Fruit fly (Drosophila melanogaster) whole organism, embryonic: ENCODE results near the gene lectin-24Db.

Source experiments
- Aef1 ChIP-seq: fragments of 200-800 bp; sonication (Bioruptor generic); IDR thresholded peaks from 3 replicates; pipeline ENCODE4 v1.3.6; 2022; ENCODE audit warnings: missing biosample characterization, missing genetic modification characterization
- Antp ChIP-seq: fragments of 200-800 bp; sonication (Bioruptor generic); optimal IDR thresholded peaks from 3 replicates; lab custom pipeline; 2016; ENCODE audit warnings: missing biosample characterization, missing genetic modification characterization
- Atf6 ChIP-seq: fragments of 200-800 bp; sonication (Bioruptor generic); IDR thresholded peaks from 2 replicates; pipeline ENCODE4 v1.3.6; 2022; ENCODE audit warnings: missing biosample characterization, missing genetic modification characterization
- B-H2 ChIP-seq: fragments of 200-800 bp; sonication (Bioruptor generic); optimal IDR thresholded peaks from 2 replicates; lab custom pipeline; 2018; ENCODE audit warnings: missing biosample characterization, mild to moderate bottlenecking, missing genetic modification characterization
- C15 ChIP-seq: fragments of 200-800 bp; sonication (Bioruptor generic); IDR thresholded peaks from 3 replicates; pipeline ENCODE4 v1.3.6; 2022; ENCODE audit warnings: missing biosample characterization, missing genetic modification characterization
- CG10321 ChIP-seq: fragments of 200-800 bp; sonication (Bioruptor generic); IDR thresholded peaks from 2 replicates; pipeline ENCODE4 v1.3.6; 2022; ENCODE audit warnings: missing biosample characterization, missing genetic modification characterization
- CG10366 ChIP-seq: fragments of 200-800 bp; sonication (Bioruptor generic); IDR thresholded peaks from 2 replicates; pipeline ENCODE4 v1.3.6; 2022; ENCODE audit warnings: missing biosample characterization, missing genetic modification characterization
- CG10959 ChIP-seq: fragments of 200-800 bp; sonication (Bioruptor generic); IDR thresholded peaks from 2 replicates; pipeline ENCODE4 v1.3.6; 2022; ENCODE audit warnings: missing biosample characterization, missing genetic modification characterization
- CG11695 ChIP-seq: fragments of 200-800 bp; sonication (Bioruptor generic); IDR thresholded peaks from 3 replicates; pipeline ENCODE4 v1.3.6; 2022; ENCODE audit warnings: missing biosample characterization, missing genetic modification characterization
- CG13123 ChIP-seq: fragments of 200-800 bp; sonication (Bioruptor generic); optimal IDR thresholded peaks from 2 replicates; lab custom pipeline; 2016; ENCODE audit warnings: missing biosample characterization, missing genetic modification characterization
- CG13296 ChIP-seq: fragments of 200-800 bp; sonication (Bioruptor generic); optimal IDR thresholded peaks from 3 replicates; lab custom pipeline; 2018; ENCODE audit warnings: missing biosample characterization, mild to moderate bottlenecking, missing genetic modification characterization
- CG17328 ChIP-seq: fragments of 200-800 bp; sonication (Bioruptor generic); IDR thresholded peaks from 2 replicates; pipeline ENCODE4 v1.3.6; 2022; ENCODE audit warnings: missing biosample characterization, missing genetic modification characterization
- CG17359 ChIP-seq: fragments of 200-800 bp; sonication (Bioruptor generic); optimal IDR thresholded peaks from 3 replicates; lab custom pipeline; 2018; ENCODE audit warnings: missing biosample characterization, mild to moderate bottlenecking, missing genetic modification characterization, moderate library complexity
- CG17829 ChIP-seq: fragments of 200-800 bp; optimal IDR thresholded peaks from 2 replicates; lab custom pipeline; 2019; ENCODE audit warnings: missing biosample characterization, mild to moderate bottlenecking, missing genetic modification characterization, moderate library complexity
- CG30431 ChIP-seq: fragments of 200-800 bp; sonication (Bioruptor generic); optimal IDR thresholded peaks from 2 replicates; lab custom pipeline; 2017; ENCODE audit warnings: missing biosample characterization, missing genetic modification characterization
- CG34376 ChIP-seq: fragments of 200-800 bp; sonication (Bioruptor generic); optimal IDR thresholded peaks from 2 replicates; lab custom pipeline; 2018; ENCODE audit warnings: missing biosample characterization, mild to moderate bottlenecking, missing genetic modification characterization
- CG4360 ChIP-seq: fragments of 200-800 bp; sonication (Bioruptor generic); IDR thresholded peaks from 2 replicates; pipeline ENCODE4 v1.3.6; 2022; ENCODE audit warnings: missing biosample characterization, missing genetic modification characterization
- CG4617 ChIP-seq: fragments of 200-800 bp; sonication (Bioruptor generic); optimal IDR thresholded peaks from 3 replicates; lab custom pipeline; 2016; ENCODE audit warnings: missing biosample characterization, missing genetic modification characterization, borderline replicate concordance
- CG4730 ChIP-seq: fragments of 200-800 bp; sonication (Bioruptor generic); IDR thresholded peaks from 2 replicates; pipeline ENCODE4 v1.3.6; 2022; ENCODE audit warnings: missing biosample characterization, missing genetic modification characterization
- CG6689 ChIP-seq: fragments of 200-800 bp; sonication (Bioruptor generic); IDR thresholded peaks from 2 replicates; pipeline ENCODE4 v1.3.6; 2022; ENCODE audit warnings: missing biosample characterization, missing genetic modification characterization
- CG9437 ChIP-seq: fragments of 200-800 bp; sonication (Bioruptor generic); optimal IDR thresholded peaks from 2 replicates; lab custom pipeline; 2018; ENCODE audit warnings: missing biosample characterization, mild to moderate bottlenecking, missing genetic modification characterization
- Chrac-16 ChIP-seq: fragments of 200-800 bp; sonication (Bioruptor generic); optimal IDR thresholded peaks from 3 replicates; lab custom pipeline; 2016; ENCODE audit warnings: missing biosample characterization, missing genetic modification characterization
- Doc3 ChIP-seq: fragments of 200-800 bp; sonication (Bioruptor generic); IDR thresholded peaks from 3 replicates; pipeline ENCODE4 v1.3.6; 2022; ENCODE audit warnings: missing biosample characterization, missing genetic modification characterization; ENCODE audit not compliant: partially characterized antibody
- HmgZ ChIP-seq: fragments of 200-800 bp; sonication (Bioruptor generic); optimal IDR thresholded peaks from 2 replicates; lab custom pipeline; 2018; ENCODE audit warnings: missing biosample characterization, mild to moderate bottlenecking, missing genetic modification characterization
- NK7.1 ChIP-seq: fragments of 200-800 bp; sonication (Bioruptor generic); optimal IDR thresholded peaks from 3 replicates; lab custom pipeline; 2016; ENCODE audit warnings: missing biosample characterization, missing genetic modification characterization
- Pdp1 ChIP-seq, 2 experiments: fragments of 200-800 bp; sonication (Bioruptor generic); optimal IDR thresholded peaks; 3 replicates each; lab custom pipeline; 2016; ENCODE audit warnings: missing biosample characterization in 2 of 2, missing genetic modification characterization in 2 of 2, mild to moderate bottlenecking in 1 of 2, moderate library complexity in 1 of 2
- Poxn ChIP-seq: fragments of 200-800 bp; sonication (Bioruptor generic); IDR thresholded peaks from 2 replicates; pipeline ENCODE4 v1.3.6; 2022; ENCODE audit warnings: missing biosample characterization, missing genetic modification characterization
- Six4 ChIP-seq: fragments of 200-800 bp; sonication (Bioruptor generic); optimal IDR thresholded peaks from 2 replicates; lab custom pipeline; 2016; ENCODE audit warnings: missing biosample characterization, missing genetic modification characterization
- Sry-β ChIP-seq: fragments of 200-800 bp; sonication (Bioruptor generic); optimal IDR thresholded peaks from 2 replicates; lab custom pipeline; 2018; ENCODE audit warnings: missing biosample characterization, mild to moderate bottlenecking, missing genetic modification characterization, moderate library complexity
- cg ChIP-seq: fragments of 200-800 bp; sonication (Bioruptor generic); optimal IDR thresholded peaks from 3 replicates; lab custom pipeline; 2019; ENCODE audit warnings: missing biosample characterization, mild to moderate bottlenecking, missing genetic modification characterization, moderate library complexity
- chif ChIP-seq, 2 experiments: fragments of 200-800 bp; sonication (Bioruptor generic); optimal IDR thresholded peaks; 3 replicates each; lab custom pipeline; 2016; ENCODE audit warnings: missing biosample characterization in 2 of 2, missing genetic modification characterization in 2 of 2
- chm ChIP-seq: fragments of 200-800 bp; sonication (Bioruptor generic); IDR thresholded peaks from 2 replicates; pipeline ENCODE4 v1.3.6; 2022; ENCODE audit warnings: missing biosample characterization, missing genetic modification characterization
- crp ChIP-seq, 2 experiments: fragments of 200-800 bp; sonication (Bioruptor generic); optimal IDR thresholded peaks; 2 replicates in 1 of 2; 3 replicates in 1 of 2; lab custom pipeline; 2017; ENCODE audit warnings: missing biosample characterization in 2 of 2, missing genetic modification characterization in 2 of 2, mild to moderate bottlenecking in 1 of 2, moderate library complexity in 1 of 2
- dm ChIP-seq: fragments of 200-800 bp; sonication (Bioruptor generic); optimal IDR thresholded peaks from 3 replicates; lab custom pipeline; 2016; ENCODE audit warnings: missing biosample characterization, missing genetic modification characterization
- fd102C ChIP-seq: fragments of 200-800 bp; sonication (Bioruptor generic); optimal IDR thresholded peaks from 2 replicates; lab custom pipeline; 2018; ENCODE audit warnings: missing biosample characterization, mild to moderate bottlenecking, missing genetic modification characterization, moderate library complexity
- fd96Cb ChIP-seq: fragments of 200-800 bp; sonication (Bioruptor generic); optimal IDR thresholded peaks from 2 replicates; lab custom pipeline; 2018; ENCODE audit warnings: missing biosample characterization, mild to moderate bottlenecking, missing genetic modification characterization, moderate library complexity
- fru ChIP-seq: fragments of >200 bp; optimal IDR thresholded peaks from 2 replicates; lab custom pipeline; 2017
- gcm ChIP-seq: fragments of 200-800 bp; sonication (Bioruptor generic); optimal IDR thresholded peaks from 2 replicates; lab custom pipeline; 2019; ENCODE audit warnings: missing biosample characterization, mild to moderate bottlenecking, missing genetic modification characterization, moderate library complexity
- gem ChIP-seq: fragments of 200-800 bp; sonication (Bioruptor generic); optimal IDR thresholded peaks from 2 replicates; lab custom pipeline; 2019; ENCODE audit warnings: missing biosample characterization, mild to moderate bottlenecking, missing genetic modification characterization, moderate library complexity
- hbn ChIP-seq: fragments of 200-800 bp; sonication (Bioruptor generic); IDR thresholded peaks from 2 replicates; pipeline ENCODE4 v1.3.6; 2022; ENCODE audit warnings: missing biosample characterization, missing genetic modification characterization; ENCODE audit not compliant: partially characterized antibody
- jumu ChIP-seq: fragments of 200-800 bp; sonication (Bioruptor generic); optimal IDR thresholded peaks from 3 replicates; lab custom pipeline; 2016; ENCODE audit warnings: missing biosample characterization, missing genetic modification characterization
- kah ChIP-seq: fragments of 200-800 bp; sonication (Bioruptor generic); optimal IDR thresholded peaks from 2 replicates; lab custom pipeline; 2018; ENCODE audit warnings: missing biosample characterization, mild to moderate bottlenecking, missing genetic modification characterization
- nerfin-2 ChIP-seq: fragments of 200-800 bp; sonication (Bioruptor generic); IDR thresholded peaks from 2 replicates; pipeline ENCODE4 v1.3.6; 2022; ENCODE audit warnings: missing biosample characterization, missing genetic modification characterization; ENCODE audit not compliant: partially characterized antibody
- nmo ChIP-seq: fragments of 200-800 bp; sonication (Bioruptor generic); optimal IDR thresholded peaks from 2 replicates; lab custom pipeline; 2018; ENCODE audit warnings: missing biosample characterization, mild to moderate bottlenecking, missing genetic modification characterization, moderate library complexity
- pzg ChIP-seq: fragments of 200-800 bp; sonication (Bioruptor generic); optimal IDR thresholded peaks from 3 replicates; lab custom pipeline; 2018; ENCODE audit warnings: missing biosample characterization, mild to moderate bottlenecking, missing genetic modification characterization, moderate library complexity
- row ChIP-seq: fragments of 200-800 bp; sonication (Bioruptor generic); IDR thresholded peaks from 3 replicates; pipeline ENCODE4 v1.3.6; 2022; ENCODE audit warnings: missing biosample characterization, missing genetic modification characterization
- sd ChIP-seq: fragments of 200-800 bp; sonication (Bioruptor generic); optimal IDR thresholded peaks from 3 replicates; lab custom pipeline; 2018; ENCODE audit warnings: missing biosample characterization, mild to moderate bottlenecking, missing genetic modification characterization, moderate library complexity
- sim ChIP-seq: fragments of 200-800 bp; sonication (Bioruptor generic); IDR thresholded peaks from 2 replicates; pipeline ENCODE4 v1.3.6; 2022; ENCODE audit warnings: missing biosample characterization, missing genetic modification characterization
- sisA ChIP-seq: fragments of 200-800 bp; sonication (Bioruptor generic); IDR thresholded peaks from 2 replicates; pipeline ENCODE4 v1.3.6; 2022; ENCODE audit warnings: missing biosample characterization, missing genetic modification characterization
- zen ChIP-seq: fragments of 200-800 bp; sonication (Bioruptor generic); optimal IDR thresholded peaks from 3 replicates; lab custom pipeline; 2018; ENCODE audit warnings: missing biosample characterization, mild to moderate bottlenecking, missing genetic modification characterization, moderate library complexity

Gene lectin-24Db

DNA sequence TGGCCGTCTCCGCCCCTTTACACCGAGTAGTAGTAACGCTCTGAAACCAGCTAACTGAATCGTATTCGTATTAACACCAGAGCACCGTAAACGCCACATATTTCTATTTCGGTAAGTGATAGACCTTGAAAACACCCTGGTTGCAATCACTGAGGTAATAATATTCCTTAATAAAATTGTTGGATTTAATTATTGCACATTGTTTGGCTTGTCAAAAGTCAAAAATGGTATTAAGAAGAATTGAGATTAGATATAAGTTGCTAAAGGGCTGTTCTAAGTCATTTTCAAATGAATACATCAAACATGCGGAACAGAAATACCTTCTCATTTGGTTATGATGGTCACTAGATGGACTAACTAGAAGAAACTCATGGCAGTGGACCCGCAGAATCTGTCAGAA, 30.9 kb downstream of the lectin-24Db start (continued):
- TF ChIP-seq NK7.1, result no peak
- no peak for TF ChIP-seq Sry-β (GFP tag; lab: Kevin White, UChicago)
- TF ChIP-seq CG4730 (GFP tag; lab: Robert Waterston, UW), result 0 out of 2 replicates have a peak, but pooled peaks have one; percentile 24
- peak in 1 of 2 experiments; percentile 11 for TF ChIP-seq Pdp1 (GFP tag; optimal IDR thresholded peaks at IDR 0.05; lab: Kevin White, UChicago)
- TF ChIP-seq CG17829 (tag; lab: Kevin White, UChicago), result peak; percentile 32
- peak; percentile 12 for TF ChIP-seq fd96Cb
- no peak for TF ChIP-seq hbn (GFP tag; lab: Robert Waterston, UW)
- TF ChIP-seq fd102C (GFP tag; lab: Kevin White, UChicago), result no peak
- TF ChIP-seq CG17328, result 0 out of 2 replicates have a peak, but pooled peaks have one; percentile 22
- no peak for TF ChIP-seq fru (lab: Kevin White, UChicago)
- 0 out of 2 replicates have a peak, but pooled peaks have one; percentile 18 for TF ChIP-seq Atf6
- no peak for TF ChIP-seq gem (tag; lab: Kevin White, UChicago)
- no peak for TF ChIP-seq CG30431 (GFP tag; lab: Kevin White, UChicago)
- peak; percentile 32; the same call in 1 of the 2 replicates for TF ChIP-seq CG6689 (GFP tag; lab: Robert Waterston, UW)
- TF ChIP-seq chif (GFP tag; optimal IDR thresholded peaks at IDR 0.05; lab: Kevin White, UChicago), result peak in 1 of 2 experiments; percentile 22
- TF ChIP-seq Six4 (GFP tag; lab: Kevin White, UChicago), result no peak
- no peak for TF ChIP-seq Poxn (GFP tag; lab: Robert Waterston, UW)
- no peak for TF ChIP-seq B-H2 (GFP tag; lab: Kevin White, UChicago)
- peak; percentile 20 for TF ChIP-seq jumu (GFP tag; lab: Kevin White, UChicago)
- TF ChIP-seq nerfin-2, result no peak
- TF ChIP-seq Antp (GFP tag; lab: Kevin White, UChicago), result no peak
- no peak for TF ChIP-seq CG10366 (GFP tag; lab: Robert Waterston, UW)
- TF ChIP-seq CG17359 (tag; lab: Kevin White, UChicago), result no peak
- no peak for TF ChIP-seq sim (GFP tag; lab: Robert Waterston, UW)
- no peak for TF ChIP-seq sisA (GFP tag; lab: Robert Waterston, UW)
- no peak for TF ChIP-seq CG10321 (GFP tag; lab: Robert Waterston, UW)
- no peak for TF ChIP-seq zen (tag; lab: Kevin White, UChicago)
- TF ChIP-seq gcm (GFP tag; lab: Kevin White, UChicago), result peak; percentile 15
- peak; percentile 9 for TF ChIP-seq Chrac-16 (GFP tag; lab: Kevin White, UChicago)
- no peak for TF ChIP-seq HmgZ (tag; lab: Kevin White, UChicago)
- TF ChIP-seq row (GFP tag; lab: Robert Waterston, UW), result peak; percentile 57; the same call in 2 of the 3 replicates
- TF ChIP-seq CG9437 (GFP tag; lab: Kevin White, UChicago), result peak; percentile 12

DNA sequence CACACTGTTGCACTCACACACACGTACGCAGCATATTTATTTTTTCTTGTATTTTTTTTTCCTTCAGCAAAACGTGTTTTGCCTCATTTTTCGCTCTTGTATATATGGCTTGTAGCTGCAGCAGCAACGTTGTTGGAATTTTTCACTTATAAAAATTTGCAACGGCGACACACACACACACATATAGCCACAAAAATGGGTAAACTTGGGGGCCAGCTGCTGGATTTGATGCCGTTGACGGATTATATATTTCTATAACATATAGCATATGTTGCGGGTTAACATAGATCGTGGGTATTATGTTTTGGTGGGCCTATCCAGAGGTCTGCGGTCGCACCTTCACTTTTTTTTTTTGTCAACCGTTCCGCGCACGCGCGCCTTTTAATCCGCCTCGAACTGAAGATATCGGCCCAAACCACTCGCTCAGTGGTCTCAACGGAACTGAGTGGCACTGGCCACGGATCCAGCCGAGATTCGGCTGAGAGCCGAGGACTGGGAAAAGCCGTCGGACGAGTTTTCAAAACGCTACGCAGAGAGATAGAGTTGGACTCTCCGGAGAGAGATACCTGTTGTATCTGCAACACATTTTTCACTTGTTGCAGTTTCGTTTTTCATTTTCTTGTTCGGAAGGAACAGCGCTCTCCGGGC, 33.6 kb downstream of the lectin-24Db start, which contains the start of gene ft:
Gene ft (minus strand): TSS at position 443 of the 648 bp plus-strand sequence.
- TF ChIP-seq sd (tag; lab: Kevin White, UChicago) (peak; percentile 30), fd102C (GFP tag; lab: Kevin White, UChicago) (no peak), kah (GFP tag; lab: Kevin White, UChicago) (no peak), CG4617 (GFP tag; lab: Kevin White, UChicago) (no peak), CG13296 (GFP tag; lab: Kevin White, UChicago) (no peak), chm (GFP tag; lab: Robert Waterston, UW) (peak; percentile 9; the same call in 1 of the 2 replicates), dm (GFP tag; lab: Kevin White, UChicago) (no peak), CG10959 (no peak), CG13123 (no peak), pzg (GFP tag; lab: Kevin White, UChicago) (no peak), nmo (GFP tag; lab: Kevin White, UChicago) (no peak), Aef1 (GFP tag; lab: Robert Waterston, UW) (no peak), cg (GFP tag; lab: Kevin White, UChicago) (peak; percentile 79), CG4360 (GFP tag; lab: Robert Waterston, UW) (peak; percentile 12; the same call in 1 of the 2 replicates), crp (GFP tag; optimal IDR thresholded peaks at IDR 0.05; lab: Kevin White, UChicago) (no peak), CG6689 (GFP tag; lab: Robert Waterston, UW) (no peak), Doc3 (no peak), C15 (GFP tag; lab: Robert Waterston, UW) (no peak), CG11695 (GFP tag; lab: Robert Waterston, UW) (no peak), CG34376 (no peak)
